Worm (Caenorhabditis elegans): ENCODE measurements around the gene tag-30.

DNA sequence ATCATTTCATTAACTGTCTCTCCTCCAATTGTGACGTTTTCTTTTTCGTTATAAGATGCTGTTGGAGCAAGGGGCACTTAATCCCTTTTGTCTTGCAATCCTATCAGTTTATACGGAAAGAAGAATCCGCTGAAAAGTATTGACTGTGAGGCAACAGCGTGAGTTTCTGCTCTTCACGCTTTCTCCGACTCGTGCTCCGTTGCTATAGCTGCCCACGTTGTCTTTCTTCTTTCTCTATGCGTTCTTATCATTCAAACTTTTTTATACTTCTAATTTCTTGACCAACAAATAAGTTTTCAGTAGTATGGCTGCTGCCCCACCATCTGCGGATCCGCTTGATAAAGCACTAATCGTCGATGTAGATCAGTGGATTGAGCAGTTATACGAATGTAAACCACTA lies 3.2 kb upstream of the tag-30 start, which contains the start of gene let-92:
- TF ChIP-seq nhr-21 (tag; optimal IDR thresholded peaks at IDR 0.05), result no peak
- no peak for TF ChIP-seq ztf-11 (tag; optimal IDR thresholded peaks at IDR 0.05)
- no peak for TF ChIP-seq egl-27 (tag; optimal IDR thresholded peaks at IDR 0.05)
- TF ChIP-seq nhr-237 (tag; optimal IDR thresholded peaks at IDR 0.05), result no peak
- no peak for TF ChIP-seq F13H6.1 (tag; optimal IDR thresholded peaks at IDR 0.05)
